Worm (Caenorhabditis elegans) whole organism, midembryonic: ENCODE measurements around the gene rnf-113.

Experiments used
- T22C8.4 ChIP-seq: fragments of 200-800 bp; sonication (Bioruptor generic); IDR thresholded peaks from 2 replicates; pipeline ENCODE4 v1.3.6; 2022; ENCODE audit warnings: missing genetic modification characterization, missing compliant biosample characterization
- cog-1 ChIP-seq: sonication (generic microtip); optimal IDR thresholded peaks from 2 replicates; lab custom pipeline; 2016; ENCODE audit warnings: missing genetic modification characterization, missing compliant biosample characterization
- flt-1 ChIP-seq: fragments of 200-800 bp; sonication (Bioruptor generic); IDR thresholded peaks from 2 replicates; pipeline ENCODE4 v1.3.6; 2022; ENCODE audit warnings: missing genetic modification characterization, missing compliant biosample characterization
- klf-2 ChIP-seq: fragments of 200-800 bp; sonication (Bioruptor generic); conservative IDR thresholded peaks from 2 replicates; pipeline ENCODE4 v1.3.6; 2022; ENCODE audit warnings: missing genetic modification reagents, missing genetic modification characterization, missing compliant biosample characterization
- med-1 ChIP-seq: sonication (generic microtip); optimal IDR thresholded peaks from 2 replicates; lab custom pipeline; 2017; ENCODE audit warnings: missing genetic modification characterization, mild to moderate bottlenecking, missing compliant biosample characterization, antibody characterized with exemption, missing genetic modification reagents; ENCODE audit not compliant: insufficient read depth
- ref-1 ChIP-seq: fragments of 200-800 bp; sonication (Bioruptor generic); conservative IDR thresholded peaks from 2 replicates; pipeline ENCODE4 v1.3.6; 2022; ENCODE audit warnings: missing genetic modification reagents, missing genetic modification characterization, missing compliant biosample characterization
- tab-1 ChIP-seq: fragments of 200-800 bp; sonication (Bioruptor generic); IDR thresholded peaks from 2 replicates; pipeline ENCODE4 v1.3.6; 2022; ENCODE audit warnings: missing genetic modification characterization, missing compliant biosample characterization
- ztf-23 ChIP-seq: fragments of 200-800 bp; sonication (Bioruptor generic); IDR thresholded peaks from 2 replicates; pipeline ENCODE4 v1.3.6; 2022; ENCODE audit warnings: missing genetic modification reagents, missing genetic modification characterization, missing compliant biosample characterization
- ztf-29 ChIP-seq: fragments of 200-800 bp; sonication (Bioruptor generic); IDR thresholded peaks from 2 replicates; pipeline ENCODE4 v1.3.6; 2022; ENCODE audit warnings: missing genetic modification reagents, missing genetic modification characterization, missing compliant biosample characterization

Gene rnf-113

DNA sequence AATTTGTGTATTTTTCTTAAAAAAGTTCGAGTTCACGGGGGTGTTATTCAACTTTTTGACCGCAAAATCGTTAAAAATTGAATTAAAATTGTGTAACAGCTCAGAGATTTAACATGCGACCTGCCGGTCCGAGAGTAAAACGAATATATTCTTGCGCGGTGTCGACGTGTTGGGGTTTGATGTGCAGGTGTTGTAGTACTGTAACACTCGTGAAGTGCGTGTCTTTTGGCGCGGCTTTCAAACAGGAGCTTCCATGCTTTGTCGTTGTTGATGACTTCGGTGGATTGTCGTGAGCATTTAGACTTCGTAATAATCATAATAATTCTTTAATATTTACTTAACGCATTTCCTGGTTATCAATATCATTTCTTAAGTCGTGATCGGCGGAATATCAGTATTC, 26.9 kb downstream of the rnf-113 start, which contains the start of gene tat-3:
Gene tat-3 (minus strand): TSS at position 196 of the 400 bp plus-strand sequence.
- no peak for TF ChIP-seq cog-1 (tag; lab: Kevin White, UChicago)
- TF ChIP-seq T22C8.4 (GFP tag; lab: Robert Waterston, UW): no peak
- no peak for TF ChIP-seq tab-1 (GFP tag; lab: Robert Waterston, UW)
- TF ChIP-seq ref-1 (GFP tag; lab: Robert Waterston, UW): no peak
- TF ChIP-seq klf-2 (GFP tag; lab: Robert Waterston, UW): no peak

DNA sequence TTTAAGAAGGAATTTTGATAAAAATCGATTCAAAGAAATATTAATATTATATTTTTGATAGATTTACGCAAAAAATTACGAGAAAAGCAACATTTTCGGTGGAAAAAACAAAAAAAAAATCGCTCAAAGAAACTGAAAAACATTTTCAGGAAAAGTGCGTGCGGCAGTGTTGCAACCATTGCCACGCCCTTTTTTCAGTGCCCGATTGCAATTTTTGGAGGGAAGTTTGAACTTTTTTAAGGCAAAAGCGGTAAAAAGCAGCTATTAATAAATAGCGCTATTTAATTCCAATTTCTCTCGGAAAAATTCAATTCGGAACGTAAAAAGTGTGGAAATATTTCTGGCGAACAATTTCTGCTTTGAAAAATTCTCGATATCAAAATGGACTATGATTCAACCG, 36.4 kb downstream of the rnf-113 start:
- TF ChIP-seq T22C8.4 (GFP tag; lab: Robert Waterston, UW) (no peak), flt-1 (GFP tag; lab: Robert Waterston, UW) (no peak), ref-1 (GFP tag; lab: Robert Waterston, UW) (no peak), tab-1 (GFP tag; lab: Robert Waterston, UW) (no peak), klf-2 (GFP tag; lab: Robert Waterston, UW) (no peak), cog-1 (tag; lab: Kevin White, UChicago) (no peak), ztf-23 (no peak), ztf-29 (no peak), med-1 (GFP tag; lab: Kevin White, UChicago) (no peak)

DNA sequence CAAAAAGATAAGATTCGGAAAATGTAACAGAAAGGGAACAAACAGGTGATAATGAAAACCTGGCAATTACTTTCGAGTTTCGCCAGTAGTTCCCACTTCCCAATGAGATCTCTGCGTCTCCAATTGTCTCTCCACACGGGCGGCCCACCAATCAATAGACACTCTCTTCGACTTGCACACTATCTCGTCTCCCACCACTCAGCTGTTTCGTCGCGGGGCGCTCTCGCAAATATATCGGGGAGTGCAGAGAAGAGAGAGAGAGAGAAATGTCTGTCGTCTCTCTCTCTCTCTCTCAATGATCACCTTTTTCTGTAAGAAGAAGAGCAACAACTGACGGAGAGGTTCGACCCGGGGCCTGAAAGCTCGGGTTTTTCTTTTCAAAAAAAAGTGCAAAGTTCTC, 37.3 kb downstream of the rnf-113 start:
- 0 out of 2 replicates have a peak, but pooled peaks have one; percentile 39 for TF ChIP-seq flt-1 (GFP tag; lab: Robert Waterston, UW)
- peak; percentile 26 for TF ChIP-seq cog-1 (tag; lab: Kevin White, UChicago)
- no peak for TF ChIP-seq klf-2 (GFP tag; lab: Robert Waterston, UW)
- peak; percentile 97 for TF ChIP-seq T22C8.4 (GFP tag; lab: Robert Waterston, UW)
- TF ChIP-seq ref-1 (GFP tag; lab: Robert Waterston, UW): no peak
- peak; percentile 46; the same call in 1 of the 2 replicates for TF ChIP-seq ztf-23

DNA sequence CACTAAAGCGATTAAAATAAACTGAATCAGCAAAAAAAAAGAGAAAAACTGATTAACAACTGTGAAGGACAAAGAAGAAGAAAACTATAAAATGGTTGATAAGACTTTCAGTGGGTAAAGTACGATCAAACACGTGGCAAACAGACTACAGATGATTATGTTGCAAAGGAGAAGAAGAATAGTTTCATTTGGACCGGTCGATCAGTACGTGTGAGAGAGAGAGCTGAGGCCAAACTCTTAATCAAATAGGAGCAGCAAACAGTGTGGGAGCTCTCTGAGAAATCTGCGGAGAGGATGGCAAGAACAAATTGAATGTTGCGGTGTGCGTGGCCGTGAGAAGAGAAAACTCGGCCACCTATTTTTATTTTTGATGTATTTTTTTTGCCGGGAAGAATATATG, 38.4 kb downstream of the rnf-113 start:
- TF ChIP-seq tab-1 (GFP tag; lab: Robert Waterston, UW) (no peak), ztf-29 (no peak), klf-2 (GFP tag; lab: Robert Waterston, UW) (no peak), T22C8.4 (GFP tag; lab: Robert Waterston, UW) (no peak), ref-1 (GFP tag; lab: Robert Waterston, UW) (no peak)

DNA sequence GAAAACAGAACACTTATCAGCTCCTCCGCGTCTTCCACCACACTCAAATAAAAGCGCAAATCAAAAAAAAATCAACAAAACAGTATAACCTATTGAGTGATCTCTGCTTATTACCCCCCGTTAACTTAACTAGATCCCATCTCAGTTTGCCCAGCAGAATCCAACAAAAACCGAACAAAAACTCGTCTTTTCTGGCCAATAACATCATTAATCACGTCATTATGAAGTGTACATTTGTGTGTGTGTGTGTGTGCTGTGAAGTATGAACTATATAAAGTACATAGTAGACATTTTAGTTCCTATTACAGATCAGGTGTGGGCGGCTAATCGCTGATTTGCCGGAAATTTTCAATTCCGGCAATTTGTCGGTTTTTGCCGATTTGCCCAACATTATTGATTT, 39.4 kb downstream of the rnf-113 start:
- TF ChIP-seq ztf-23: no peak
- no peak for TF ChIP-seq T22C8.4 (GFP tag; lab: Robert Waterston, UW)
- TF ChIP-seq tab-1 (GFP tag; lab: Robert Waterston, UW): no peak
- TF ChIP-seq med-1 (GFP tag; lab: Kevin White, UChicago): no peak
- no peak for TF ChIP-seq klf-2 (GFP tag; lab: Robert Waterston, UW)
- TF ChIP-seq ztf-29: no peak
- TF ChIP-seq ref-1 (GFP tag; lab: Robert Waterston, UW): no peak

DNA sequence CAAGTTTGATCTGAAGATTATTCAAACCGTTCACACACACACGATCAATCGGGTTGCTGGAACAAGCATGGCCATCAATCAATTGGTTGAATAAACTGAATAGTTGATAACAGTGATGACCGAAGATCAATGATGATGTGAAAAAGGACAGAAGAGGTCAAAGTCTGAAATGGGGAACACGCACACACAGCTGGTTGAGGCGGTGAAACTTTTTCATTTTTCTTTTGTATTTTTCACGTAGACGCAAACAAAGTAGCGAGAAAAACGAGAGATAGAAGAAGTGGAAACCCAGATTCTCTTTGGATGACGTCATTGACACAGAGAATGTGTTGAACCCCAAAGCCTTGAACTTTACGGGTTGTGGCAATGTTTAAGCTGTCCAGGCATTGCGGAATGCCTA, 40.0 kb downstream of the rnf-113 start:
- TF ChIP-seq med-1 (GFP tag; lab: Kevin White, UChicago): no peak
- TF ChIP-seq flt-1 (GFP tag; lab: Robert Waterston, UW): no peak
- no peak for TF ChIP-seq T22C8.4 (GFP tag; lab: Robert Waterston, UW)
- TF ChIP-seq klf-2 (GFP tag; lab: Robert Waterston, UW): no peak
- TF ChIP-seq cog-1 (tag; lab: Kevin White, UChicago): no peak

DNA sequence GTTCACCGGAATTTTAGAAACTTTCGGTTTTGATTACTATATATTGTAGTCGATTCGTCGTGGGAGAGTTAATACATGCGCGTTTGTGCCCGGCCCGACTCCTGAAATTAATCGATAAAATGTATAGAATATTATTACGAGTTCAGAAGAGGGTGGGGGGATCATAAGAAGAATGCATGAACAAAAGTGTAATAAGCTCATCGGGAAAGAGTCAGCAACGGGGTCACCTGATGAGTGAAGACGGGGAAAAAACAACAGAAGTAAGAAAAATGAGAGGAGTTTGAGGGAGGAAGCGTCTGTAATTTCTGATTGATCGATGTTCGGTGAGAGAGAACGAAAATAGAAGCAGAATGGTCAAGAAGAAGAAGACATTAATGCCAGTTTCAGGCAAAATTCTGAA, 41.3 kb downstream of the rnf-113 start, which contains the start of gene W09D10.4:
Gene W09D10.4 (minus strand): TSS at position 101 of the 400 bp plus-strand sequence.
- TF ChIP-seq klf-2 (GFP tag; lab: Robert Waterston, UW): no peak
- no peak for TF ChIP-seq ref-1 (GFP tag; lab: Robert Waterston, UW)
- no peak for TF ChIP-seq ztf-23
- TF ChIP-seq tab-1 (GFP tag; lab: Robert Waterston, UW): no peak
- no peak for TF ChIP-seq flt-1 (GFP tag; lab: Robert Waterston, UW)
- TF ChIP-seq cog-1 (tag; lab: Kevin White, UChicago): no peak
- TF ChIP-seq med-1 (GFP tag; lab: Kevin White, UChicago): no peak
- TF ChIP-seq T22C8.4 (GFP tag; lab: Robert Waterston, UW): no peak
- TF ChIP-seq ztf-29: no peak

DNA sequence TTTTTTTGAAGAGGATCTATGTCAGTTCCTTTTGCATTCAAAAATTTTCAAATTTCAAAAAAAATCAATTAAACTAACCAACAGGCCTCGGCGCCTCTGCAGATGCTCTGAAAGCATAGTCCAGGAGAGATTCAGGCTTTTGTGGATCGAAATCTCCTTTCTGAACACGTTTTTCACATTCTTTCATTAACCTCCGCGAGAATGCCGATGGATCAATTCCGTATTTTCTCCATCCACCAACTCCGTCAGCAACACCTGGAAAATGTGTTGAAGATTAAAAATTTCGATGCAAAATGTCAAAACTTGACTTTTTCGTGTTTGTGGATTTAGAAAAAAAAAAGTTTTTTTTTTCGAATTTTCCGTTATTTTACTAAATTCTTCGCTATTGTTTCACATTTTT, 42.9 kb downstream of the rnf-113 start:
- TF ChIP-seq ztf-23: no peak
- no peak for TF ChIP-seq klf-2 (GFP tag; lab: Robert Waterston, UW)
- no peak for TF ChIP-seq flt-1 (GFP tag; lab: Robert Waterston, UW)
- no peak for TF ChIP-seq tab-1 (GFP tag; lab: Robert Waterston, UW)
- TF ChIP-seq med-1 (GFP tag; lab: Kevin White, UChicago): no peak
- no peak for TF ChIP-seq ref-1 (GFP tag; lab: Robert Waterston, UW)
- TF ChIP-seq T22C8.4 (GFP tag; lab: Robert Waterston, UW): no peak
- no peak for TF ChIP-seq cog-1 (tag; lab: Kevin White, UChicago)
- TF ChIP-seq ztf-29: no peak

DNA sequence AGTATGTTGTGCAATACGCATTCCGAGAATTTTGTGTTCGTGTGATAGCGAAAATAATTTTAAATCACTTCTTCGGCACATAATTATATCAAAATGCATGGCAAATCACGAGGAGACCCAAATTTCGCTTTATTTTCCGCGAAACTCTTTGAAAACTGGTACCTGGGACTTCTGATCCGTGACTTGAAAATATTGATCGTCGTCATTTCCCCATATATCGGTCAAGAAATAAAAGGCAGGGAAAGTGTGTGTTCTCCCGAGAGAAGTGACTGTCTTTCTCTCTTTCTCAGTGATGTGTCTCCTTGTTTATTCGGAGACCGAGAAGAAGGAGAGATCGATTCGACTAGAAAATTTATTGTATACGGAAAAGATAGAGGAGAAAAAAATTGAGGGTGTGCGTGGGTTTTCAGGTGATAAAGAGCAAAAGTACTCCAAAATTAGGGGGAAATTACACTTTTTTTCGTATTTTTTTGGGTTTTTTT, 46.2 kb downstream of the rnf-113 start, which contains the start of gene W09D10.5:
Gene W09D10.5 (minus strand): TSS at position 345 of the 482 bp plus-strand sequence.
- TF ChIP-seq flt-1 (GFP tag; lab: Robert Waterston, UW): 0 out of 2 replicates have a peak, but pooled peaks have one; percentile 6
- TF ChIP-seq tab-1 (GFP tag; lab: Robert Waterston, UW): no peak

DNA sequence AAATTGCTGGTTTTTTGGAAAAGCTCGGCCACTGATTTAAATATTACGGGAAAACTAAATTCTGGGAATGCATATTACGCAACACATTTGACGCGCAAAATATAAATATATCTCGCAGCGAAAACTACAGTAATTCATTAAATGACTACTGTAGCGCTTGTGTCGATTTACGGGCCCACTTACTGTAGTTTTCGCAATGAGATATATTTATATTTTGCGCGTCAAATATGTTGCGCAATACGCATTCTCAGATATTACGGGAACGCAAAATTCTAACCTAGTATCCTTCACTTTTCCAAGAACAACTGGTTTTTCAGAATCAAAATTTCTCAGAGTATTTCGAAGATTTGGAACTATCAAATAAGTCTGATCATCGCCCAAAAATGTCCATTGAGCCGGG, 47.8 kb downstream of the rnf-113 start:
- TF ChIP-seq ztf-29 (no peak), med-1 (GFP tag; lab: Kevin White, UChicago) (no peak), ref-1 (GFP tag; lab: Robert Waterston, UW) (no peak), klf-2 (GFP tag; lab: Robert Waterston, UW) (no peak), T22C8.4 (GFP tag; lab: Robert Waterston, UW) (no peak), tab-1 (GFP tag; lab: Robert Waterston, UW) (no peak), ztf-23 (no peak), cog-1 (tag; lab: Kevin White, UChicago) (no peak), flt-1 (GFP tag; lab: Robert Waterston, UW) (no peak)
